Worm (Caenorhabditis elegans) whole organism, L4 larva: ENCODE measurements around the gene grd-8.

Experiments
- D1046.2 ChIP-seq: fragments of 200-800 bp; sonication (Bioruptor generic); IDR thresholded peaks from 2 replicates; pipeline ENCODE4 v1.3.6; 2022; ENCODE audit warnings: missing genetic modification characterization, missing compliant biosample characterization
- F37D6.2 ChIP-seq: sonication (generic microtip); optimal IDR thresholded peaks from 2 replicates; lab custom pipeline; 2016; ENCODE audit warnings: mild to moderate bottlenecking, missing genetic modification characterization, missing compliant biosample characterization
- R02D3.7 ChIP-seq: fragments of 150-350 bp; sonication (generic microtip); optimal IDR thresholded peaks from 3 replicates; lab custom pipeline; 2014; ENCODE audit warnings: missing biosample characterization, missing genetic modification characterization
- T20F7.1 ChIP-seq: fragments of 200-800 bp; sonication (Bioruptor generic); optimal IDR thresholded peaks from 2 replicates; lab custom pipeline; 2018; ENCODE audit warnings: mild to moderate bottlenecking, missing genetic modification characterization, missing compliant biosample characterization
- T26A8.4 ChIP-seq: fragments of 200-800 bp; sonication (Bioruptor generic); IDR thresholded peaks from 2 replicates; pipeline ENCODE4 v1.3.6; 2022; ENCODE audit warnings: missing genetic modification characterization, missing compliant biosample characterization
- ZK546.5 ChIP-seq, 2 experiments: sonication (generic microtip); optimal IDR thresholded peaks; 2 replicates each; lab custom pipeline; 2017; ENCODE audit warnings: missing biosample characterization in 2 of 2, missing genetic modification characterization in 2 of 2
- ceh-20 ChIP-seq: fragments of 200-800 bp; sonication (Bioruptor generic); IDR thresholded peaks from 2 replicates; pipeline ENCODE4 v1.3.6; 2022; ENCODE audit warnings: missing genetic modification reagents, missing genetic modification characterization, missing compliant biosample characterization
- ceh-28 ChIP-seq: fragments of 150-350 bp; optimal IDR thresholded peaks from 2 replicates; lab custom pipeline; 2014; ENCODE audit warnings: missing biosample characterization, missing genetic modification reagents, missing genetic modification characterization
- ceh-32 ChIP-seq: sonication (generic microtip); optimal IDR thresholded peaks from 2 replicates; lab custom pipeline; 2016; ENCODE audit warnings: mild to moderate bottlenecking, missing genetic modification characterization, missing compliant biosample characterization; ENCODE audit not compliant: poor library complexity
- ceh-82 ChIP-seq: sonication (generic microtip); optimal IDR thresholded peaks from 2 replicates; lab custom pipeline; 2017; ENCODE audit warnings: missing biosample characterization, missing genetic modification characterization
- ctbp-1 ChIP-seq: fragments of 200-800 bp; sonication (Bioruptor generic); IDR thresholded peaks from 2 replicates; pipeline ENCODE4 v1.3.6; 2022; ENCODE audit warnings: missing genetic modification reagents, missing genetic modification characterization, missing compliant biosample characterization
- daf-16 ChIP-seq, 3 experiments: sonication (generic microtip); optimal IDR thresholded peaks; 2 replicates each; lab custom pipeline; 2016 to 2017; ENCODE audit warnings: missing genetic modification characterization in 3 of 3, missing genetic modification reagents in 3 of 3, mild to moderate bottlenecking in 2 of 3, missing compliant biosample characterization in 2 of 3, missing biosample characterization in 1 of 3, moderate library complexity in 1 of 3
- daf-19 ChIP-seq: fragments of 200-800 bp; sonication (Bioruptor generic); conservative IDR thresholded peaks from 2 replicates; pipeline ENCODE4 v1.3.6; 2022; ENCODE audit warnings: missing genetic modification characterization, missing compliant biosample characterization
- dmd-9 ChIP-seq: fragments of 200-800 bp; sonication (Bioruptor generic); IDR thresholded peaks from 2 replicates; pipeline ENCODE4 v1.3.6; 2022; ENCODE audit warnings: missing genetic modification reagents, missing genetic modification characterization, missing compliant biosample characterization
- egl-27 ChIP-seq: sonication (generic microtip); optimal IDR thresholded peaks from 3 replicates; lab custom pipeline; 2017; ENCODE audit warnings: missing biosample characterization, missing genetic modification reagents, missing genetic modification characterization
- hlh-30 ChIP-seq: sonication (generic microtip); optimal IDR thresholded peaks from 2 replicates; lab custom pipeline; 2017; ENCODE audit warnings: antibody characterized with exemption, mild to moderate bottlenecking, missing genetic modification characterization, missing compliant biosample characterization; ENCODE audit not compliant: insufficient read depth
- hmg-1.1 ChIP-seq: fragments of 200-800 bp; sonication (Bioruptor generic); IDR thresholded peaks from 2 replicates; pipeline ENCODE4 v1.3.6; 2022; ENCODE audit warnings: missing genetic modification reagents, missing genetic modification characterization, missing compliant biosample characterization
- lim-7 ChIP-seq: fragments of 200-800 bp; sonication (Bioruptor generic); IDR thresholded peaks from 2 replicates; pipeline ENCODE4 v1.3.6; 2022; ENCODE audit warnings: missing genetic modification characterization, missing compliant biosample characterization
- lin-29 ChIP-seq: fragments of 200-800 bp; sonication (Bioruptor generic); IDR thresholded peaks from 2 replicates; pipeline ENCODE4 v1.3.6; 2022; ENCODE audit warnings: missing genetic modification reagents, missing genetic modification characterization, missing compliant biosample characterization
- lin-38 ChIP-seq: fragments of 200-800 bp; sonication (Bioruptor generic); IDR thresholded peaks from 2 replicates; pipeline ENCODE4 v1.3.6; 2022; ENCODE audit warnings: missing genetic modification reagents, missing genetic modification characterization, missing compliant biosample characterization
- lir-3 ChIP-seq: sonication (generic microtip); optimal IDR thresholded peaks from 2 replicates; lab custom pipeline; 2016; ENCODE audit warnings: mild to moderate bottlenecking, missing genetic modification characterization, missing compliant biosample characterization
- mdl-1 ChIP-seq, 2 experiments: fragments of 150-350 bp in 1 of 2; sonication (generic microtip) in 1 of 2; optimal IDR thresholded peaks; 2 replicates each; lab custom pipeline; 2014 to 2017; ENCODE audit warnings: missing biosample characterization in 2 of 2, missing genetic modification characterization in 2 of 2
- mep-1 ChIP-seq: fragments of 150-350 bp; sonication (generic microtip); optimal IDR thresholded peaks from 3 replicates; lab custom pipeline; 2014; ENCODE audit warnings: missing biosample characterization, missing genetic modification characterization
- mxl-3 ChIP-seq: fragments of 200-800 bp; sonication (Bioruptor generic); optimal IDR thresholded peaks from 2 replicates; lab custom pipeline; 2018; ENCODE audit warnings: mild to moderate bottlenecking, missing genetic modification characterization, missing compliant biosample characterization
- nhr-102 ChIP-seq: sonication (generic microtip); optimal IDR thresholded peaks from 2 replicates; lab custom pipeline; 2016; ENCODE audit warnings: mild to moderate bottlenecking, missing genetic modification characterization, moderate library complexity, missing compliant biosample characterization
- nhr-111 ChIP-seq: fragments of 200-800 bp; sonication (Bioruptor generic); optimal IDR thresholded peaks from 2 replicates; lab custom pipeline; 2018; ENCODE audit warnings: mild to moderate bottlenecking, missing genetic modification characterization, missing compliant biosample characterization
- nhr-237 ChIP-seq: sonication (generic microtip); optimal IDR thresholded peaks from 2 replicates; lab custom pipeline; 2017; ENCODE audit warnings: missing biosample characterization, missing genetic modification characterization
- nhr-28 ChIP-seq: fragments of 150-350 bp; optimal IDR thresholded peaks from 2 replicates; lab custom pipeline; 2014; ENCODE audit warnings: missing biosample characterization, missing genetic modification characterization
- nhr-41 ChIP-seq: fragments of 200-800 bp; sonication (Bioruptor generic); IDR thresholded peaks from 2 replicates; pipeline ENCODE4 v1.3.6; 2022; ENCODE audit warnings: missing genetic modification reagents, missing genetic modification characterization, missing compliant biosample characterization
- sdz-12 ChIP-seq: fragments of 200-800 bp; sonication (Bioruptor generic); optimal IDR thresholded peaks from 2 replicates; lab custom pipeline; 2018; ENCODE audit warnings: mild to moderate bottlenecking, missing genetic modification characterization, missing compliant biosample characterization
- skn-1 ChIP-seq: fragments of 150-350 bp; optimal IDR thresholded peaks from 2 replicates; lab custom pipeline; 2014; ENCODE audit warnings: missing biosample characterization, missing genetic modification characterization
- snpc-1.2 ChIP-seq: fragments of 200-800 bp; sonication (Bioruptor generic); IDR thresholded peaks from 2 replicates; pipeline ENCODE4 v1.3.6; 2022; ENCODE audit warnings: missing genetic modification reagents, missing genetic modification characterization, missing compliant biosample characterization
- tra-1 ChIP-seq: fragments of 200-800 bp; sonication (Bioruptor generic); IDR thresholded peaks from 2 replicates; pipeline ENCODE4 v1.3.6; 2022; ENCODE audit warnings: missing genetic modification reagents, missing genetic modification characterization, missing compliant biosample characterization
- vab-7 ChIP-seq: fragments of 200-800 bp; sonication (Bioruptor generic); IDR thresholded peaks from 2 replicates; pipeline ENCODE4 v1.3.6; 2022; ENCODE audit warnings: missing genetic modification reagents, missing genetic modification characterization, missing compliant biosample characterization
- zip-11 ChIP-seq: fragments of 200-800 bp; sonication (Bioruptor generic); IDR thresholded peaks from 2 replicates; pipeline ENCODE4 v1.3.6; 2022; ENCODE audit warnings: missing genetic modification characterization, missing compliant biosample characterization

grd-8 gene

ce11 chrV:7842228-7842627 lies at the start of gene grd-8:
Gene grd-8 (plus strand): TSS chrV:7842528.
- TF ChIP-seq ceh-28 (tag; lab: Kevin White, UChicago): no peak
- TF ChIP-seq T26A8.4 (GFP tag; lab: Robert Waterston, UW): no peak
- TF ChIP-seq snpc-1.2 (GFP tag; lab: Robert Waterston, UW): no peak
- TF ChIP-seq nhr-237: no peak
- TF ChIP-seq ZK546.5 (tag; optimal IDR thresholded peaks at IDR 0.05; lab: Kevin White, UChicago): no peak
- TF ChIP-seq F37D6.2 (tag; lab: Kevin White, UChicago): no peak

ce11 chrV:7793067-7793466 lies 49.3 kb upstream of the grd-8 start, which contains the start of gene flp-21:
Gene flp-21 (plus strand): TSS chrV:7793367.
- no peak for TF ChIP-seq lim-7 (GFP tag; lab: Robert Waterston, UW)
- no peak for TF ChIP-seq skn-1 (tag; lab: Kevin White, UChicago)
- TF ChIP-seq mxl-3 (GFP tag; lab: Kevin White, UChicago): no peak
- no peak for TF ChIP-seq ceh-20
- no peak for TF ChIP-seq ctbp-1
- no peak for TF ChIP-seq lir-3 (tag; lab: Kevin White, UChicago)
- no peak for TF ChIP-seq T20F7.1 (GFP tag; lab: Kevin White, UChicago)
- TF ChIP-seq tra-1 (GFP tag; lab: Robert Waterston, UW): no peak
- no peak for TF ChIP-seq lin-29 (GFP tag; lab: Robert Waterston, UW)
- no peak for TF ChIP-seq nhr-102 (tag; lab: Kevin White, UChicago)

- TF ChIP-seq daf-19: no peak
- no peak for TF ChIP-seq zip-11
- TF ChIP-seq D1046.2 (GFP tag; lab: Robert Waterston, UW): no peak
- no peak for TF ChIP-seq mdl-1 (tag; optimal IDR thresholded peaks at IDR 0.05; lab: Kevin White, UChicago)
- no peak for TF ChIP-seq ceh-82 (tag; lab: Kevin White, UChicago)
- no peak for TF ChIP-seq daf-16 (GFP tag; optimal IDR thresholded peaks at IDR 0.05; lab: Kevin White, UChicago)
- TF ChIP-seq daf-16 (tag; optimal IDR thresholded peaks at IDR 0.05; lab: Kevin White, UChicago): no peak
- TF ChIP-seq vab-7 (GFP tag; lab: Robert Waterston, UW): no peak
- TF ChIP-seq R02D3.7: no peak
- no peak for TF ChIP-seq sdz-12 (GFP tag; lab: Kevin White, UChicago)
- no peak for TF ChIP-seq nhr-102 (tag; lab: Kevin White, UChicago)
- TF ChIP-seq lin-38: no peak
- TF ChIP-seq dmd-9 (GFP tag; lab: Robert Waterston, UW): no peak
- no peak for TF ChIP-seq ceh-32
- no peak for TF ChIP-seq nhr-28 (tag; lab: Kevin White, UChicago)
- no peak for TF ChIP-seq nhr-111 (GFP tag; lab: Kevin White, UChicago)
- TF ChIP-seq hmg-1.1: no peak
- TF ChIP-seq hlh-30: no peak
- TF ChIP-seq mep-1 (tag; lab: Kevin White, UChicago): no peak
Measured at ce11 chrV:7798079-7798478, 44.2 kb upstream of the grd-8 start, which contains the start of gene ZK742.7. Gene ZK742.7 (plus strand): TSS chrV:7798379.

DNA sequence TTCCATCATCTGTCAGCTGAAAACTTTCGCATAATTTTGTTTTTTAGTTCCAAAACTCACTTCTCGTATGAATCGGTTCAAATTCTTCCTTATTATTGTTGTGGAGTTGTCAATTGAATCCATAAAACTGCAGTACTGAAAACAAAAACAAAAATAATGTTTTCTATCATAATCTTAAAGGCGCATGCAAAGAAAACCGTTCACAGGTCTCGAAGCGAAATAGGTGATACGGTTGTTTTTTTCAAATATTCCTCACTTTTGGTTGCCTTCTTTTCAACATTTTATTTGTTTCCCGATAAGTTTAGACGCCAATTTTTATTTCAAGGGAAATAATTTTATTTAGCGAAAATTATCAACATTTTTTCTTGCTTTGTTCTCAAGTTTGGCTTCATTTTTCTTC lies 38.8 kb upstream of the grd-8 start:
- no peak for TF ChIP-seq nhr-41 (GFP tag; lab: Robert Waterston, UW)
- no peak for TF ChIP-seq mep-1 (tag; lab: Kevin White, UChicago)
- no peak for TF ChIP-seq egl-27 (tag; lab: Kevin White, UChicago)
- no peak for TF ChIP-seq T26A8.4 (GFP tag; lab: Robert Waterston, UW)
- TF ChIP-seq, all 104 proteins: peak for 0
